Worm (Caenorhabditis elegans) whole organism, mixed stage, embryonic: Measurements from ENCODE around the gene srx-105.

Experiments used
- M03D4.4 ChIP-seq: sonication (generic microtip); optimal IDR thresholded peaks from 2 replicates; lab custom pipeline; 2017; ENCODE audit warnings: mild to moderate bottlenecking, missing genetic modification characterization, missing compliant biosample characterization
- blmp-1 ChIP-seq: fragments of 150-350 bp; optimal IDR thresholded peaks from 2 replicates; lab custom pipeline; 2014; ENCODE audit warnings: missing biosample characterization, missing genetic modification characterization
- ceh-43 ChIP-seq: fragments of 200-800 bp; sonication (Bioruptor generic); optimal IDR thresholded peaks from 2 replicates; lab custom pipeline; 2018; ENCODE audit warnings: mild to moderate bottlenecking, missing genetic modification characterization, moderate library complexity, missing compliant biosample characterization
- ceh-83 ChIP-seq: fragments of 200-800 bp; sonication (Bioruptor generic); optimal IDR thresholded peaks from 2 replicates; lab custom pipeline; 2018; ENCODE audit warnings: mild to moderate bottlenecking, missing genetic modification characterization, missing compliant biosample characterization
- ces-1 ChIP-seq: fragments of 150-350 bp; optimal IDR thresholded peaks from 2 replicates; lab custom pipeline; 2014; ENCODE audit warnings: missing biosample characterization, missing genetic modification reagents, missing genetic modification characterization
- cnd-1 ChIP-seq: fragments of 200-800 bp; sonication (Bioruptor generic); optimal IDR thresholded peaks from 2 replicates; lab custom pipeline; 2018; ENCODE audit warnings: mild to moderate bottlenecking, missing genetic modification characterization, missing compliant biosample characterization
- drap-1 ChIP-seq: fragments of 200-800 bp; sonication (Bioruptor generic); optimal IDR thresholded peaks from 3 replicates; lab custom pipeline; 2018; ENCODE audit warnings: mild to moderate bottlenecking, missing genetic modification characterization, missing compliant biosample characterization
- elt-1 ChIP-seq: sonication (generic microtip); optimal IDR thresholded peaks from 2 replicates; lab custom pipeline; 2017; ENCODE audit warnings: missing genetic modification characterization, mild to moderate bottlenecking, missing compliant biosample characterization, antibody characterized with exemption, moderate library complexity, borderline replicate concordance; ENCODE audit not compliant: insufficient read depth
- elt-3 ChIP-seq: fragments of 150-350 bp; optimal IDR thresholded peaks from 2 replicates; lab custom pipeline; 2014; ENCODE audit warnings: missing biosample characterization, missing genetic modification characterization
- ham-2 ChIP-seq: fragments of 200-800 bp; sonication (Bioruptor generic); optimal IDR thresholded peaks from 2 replicates; lab custom pipeline; 2018; ENCODE audit warnings: mild to moderate bottlenecking, missing genetic modification characterization, missing compliant biosample characterization
- lin-13 ChIP-seq: fragments of 150-350 bp; optimal IDR thresholded peaks from 2 replicates; lab custom pipeline; 2014; ENCODE audit warnings: missing biosample characterization, missing genetic modification characterization
- lin-32 ChIP-seq: fragments of 200-800 bp; sonication (Bioruptor generic); optimal IDR thresholded peaks from 2 replicates; lab custom pipeline; 2018; ENCODE audit warnings: mild to moderate bottlenecking, missing genetic modification characterization, missing compliant biosample characterization
- mab-5 ChIP-seq: fragments of 150-350 bp; optimal IDR thresholded peaks from 2 replicates; lab custom pipeline; 2014; ENCODE audit warnings: missing biosample characterization, missing genetic modification characterization
- mep-1 ChIP-seq: fragments of 150-350 bp; optimal IDR thresholded peaks from 2 replicates; lab custom pipeline; 2017; ENCODE audit warnings: missing biosample characterization, missing genetic modification reagents, missing genetic modification characterization, inconsistent platforms
- mls-2 ChIP-seq: sonication (generic microtip); optimal IDR thresholded peaks from 2 replicates; lab custom pipeline; 2016; ENCODE audit warnings: mild to moderate bottlenecking, missing genetic modification characterization, moderate library complexity, missing compliant biosample characterization
- nhr-12 ChIP-seq: fragments of 150-350 bp; optimal IDR thresholded peaks from 2 replicates; lab custom pipeline; 2014; ENCODE audit warnings: missing biosample characterization, missing genetic modification characterization
- nhr-2 ChIP-seq: fragments of 150-350 bp; optimal IDR thresholded peaks from 2 replicates; lab custom pipeline; 2014; ENCODE audit warnings: missing biosample characterization, missing genetic modification characterization
- nhr-237 ChIP-seq: fragments of 150-350 bp; optimal IDR thresholded peaks from 2 replicates; lab custom pipeline; 2014; ENCODE audit warnings: missing biosample characterization, missing genetic modification characterization
- nhr-28 ChIP-seq: fragments of 150-350 bp; optimal IDR thresholded peaks from 2 replicates; lab custom pipeline; 2014; ENCODE audit warnings: missing biosample characterization, missing genetic modification characterization
- pha-4 ChIP-seq: fragments of 150-350 bp; optimal IDR thresholded peaks from 2 replicates; lab custom pipeline; 2018; ENCODE audit warnings: missing biosample characterization, missing genetic modification reagents, missing genetic modification characterization
- sem-2 ChIP-seq: fragments of 200-800 bp; sonication (Bioruptor generic); optimal IDR thresholded peaks from 2 replicates; lab custom pipeline; 2018; ENCODE audit warnings: mild to moderate bottlenecking, missing genetic modification characterization, missing compliant biosample characterization
- sptf-1 ChIP-seq: sonication (generic microtip); optimal IDR thresholded peaks from 2 replicates; lab custom pipeline; 2017; ENCODE audit warnings: mild to moderate bottlenecking, missing genetic modification characterization, moderate library complexity, missing compliant biosample characterization
- unc-120 ChIP-seq: sonication (generic microtip); optimal IDR thresholded peaks from 2 replicates; lab custom pipeline; 2017; ENCODE audit warnings: missing genetic modification characterization, missing compliant biosample characterization; ENCODE audit not compliant: poor library complexity, severe bottlenecking
- unc-39 ChIP-seq: fragments of 150-350 bp; optimal IDR thresholded peaks from 2 replicates; lab custom pipeline; 2014; ENCODE audit warnings: missing biosample characterization, missing genetic modification characterization
- zip-8 ChIP-seq: fragments of 150-350 bp; optimal IDR thresholded peaks from 2 replicates; lab custom pipeline; 2014; ENCODE audit warnings: missing biosample characterization, missing genetic modification characterization
- ztf-11 ChIP-seq: fragments of 150-350 bp; optimal IDR thresholded peaks from 2 replicates; lab custom pipeline; 2014; ENCODE audit warnings: missing biosample characterization, missing genetic modification characterization

The srx-105 gene

DNA sequence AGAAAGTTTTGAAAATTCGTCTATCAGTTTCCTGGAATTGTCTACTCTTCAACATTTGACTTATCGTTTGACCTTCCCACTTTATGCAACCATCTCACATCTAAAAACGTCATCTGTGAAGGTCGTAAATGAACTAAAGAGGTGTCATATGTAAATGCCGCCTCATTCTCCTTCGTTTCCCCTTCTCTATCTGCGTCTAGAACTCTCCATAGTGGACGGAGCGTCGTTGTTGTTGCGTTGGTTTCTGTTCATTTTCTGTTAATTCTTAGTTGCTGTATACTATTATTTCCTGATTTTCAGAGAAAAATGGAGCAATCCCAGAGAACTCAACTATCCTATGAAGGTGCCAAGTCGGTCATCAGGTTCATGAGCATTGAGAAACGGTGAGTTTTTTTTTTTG, 15.8 kb upstream of the srx-105 start, which contains the start of gene fbxc-52:
fbxc-52 (plus strand) TSS at position 301 of the 400 bp plus-strand sequence.
- no peak for TF ChIP-seq sem-2 (GFP tag; lab: Kevin White, UChicago)
- no peak for TF ChIP-seq mep-1 (tag; lab: Kevin White, UChicago)
- TF ChIP-seq mls-2 (tag; lab: Kevin White, UChicago): no peak
- TF ChIP-seq mab-5 (tag; lab: Kevin White, UChicago): no peak
- TF ChIP-seq unc-39: no peak
- no peak for TF ChIP-seq nhr-2 (tag; lab: Kevin White, UChicago)
- TF ChIP-seq lin-13 (tag; lab: Kevin White, UChicago): no peak

DNA sequence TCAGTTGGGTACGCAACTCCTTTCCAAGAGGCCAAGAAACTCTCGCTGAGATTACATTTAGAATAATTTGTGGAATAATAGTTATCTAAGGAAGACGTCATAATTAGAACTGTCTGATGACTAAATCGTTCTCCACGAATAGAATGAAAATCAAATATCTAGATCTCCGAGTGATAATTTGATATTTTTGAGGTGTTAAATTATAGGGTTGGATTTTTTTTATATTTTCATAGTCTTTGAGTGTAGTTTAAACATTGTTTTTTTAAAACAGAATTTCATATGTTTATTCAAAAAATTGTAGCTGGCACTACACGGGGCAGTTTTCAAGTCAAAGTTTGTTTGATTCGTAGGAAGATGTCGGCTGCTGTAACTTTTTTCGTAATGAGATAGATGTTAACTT, 15.2 kb upstream of the srx-105 start, which contains the start of gene srh-99:
srh-99 (minus strand) TSS at position 101 of the 400 bp plus-strand sequence.
- TF ChIP-seq zip-8: no peak
- no peak for TF ChIP-seq unc-120
- TF ChIP-seq nhr-28 (tag; lab: Kevin White, UChicago): no peak
- no peak for TF ChIP-seq sem-2 (GFP tag; lab: Kevin White, UChicago)
- TF ChIP-seq sptf-1 (tag; lab: Kevin White, UChicago): no peak
- TF ChIP-seq ces-1 (GFP tag; lab: Kevin White, UChicago): no peak
- no peak for TF ChIP-seq pha-4 (tag; lab: Kevin White, UChicago)
- TF ChIP-seq cnd-1 (tag; lab: Kevin White, UChicago): no peak
- no peak for TF ChIP-seq drap-1

- TF ChIP-seq lin-32 (GFP tag; lab: Kevin White, UChicago) (no peak), sem-2 (GFP tag; lab: Kevin White, UChicago) (no peak), ceh-83 (GFP tag; lab: Kevin White, UChicago) (no peak), nhr-237 (tag; lab: Kevin White, UChicago) (no peak)
Observed at ce11 chrII:3714595-3714994, 13.4 kb upstream of the srx-105 start, which contains the start of gene srh-100. srh-100 (minus strand) TSS chrII:3714695.

DNA sequence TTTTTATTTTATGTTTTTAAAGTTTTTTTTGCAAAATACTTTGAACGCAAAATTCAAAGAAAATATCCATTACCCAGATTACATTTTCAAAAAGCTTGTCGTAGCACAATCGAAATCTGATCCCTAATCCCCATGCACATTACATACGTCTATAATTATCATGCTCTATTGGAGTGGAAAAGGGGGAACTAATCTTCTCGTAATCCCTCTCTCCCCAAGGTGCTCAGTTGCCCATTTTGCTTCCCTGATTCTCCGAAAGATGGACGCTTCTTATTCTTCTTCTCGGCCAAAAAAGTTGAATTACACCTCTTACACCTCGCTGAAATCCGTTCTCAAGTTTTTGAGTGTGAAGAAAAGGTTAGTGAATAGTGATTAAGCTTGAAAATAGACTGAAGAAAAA, 9.8 kb upstream of the srx-105 start, which contains the start of gene fbxc-53:
fbxc-53 (plus strand) TSS at position 245 of the 400 bp plus-strand sequence.
- TF ChIP-seq M03D4.4 (no peak), nhr-12 (no peak), nhr-28 (tag; lab: Kevin White, UChicago) (no peak), elt-3 (tag; lab: Kevin White, UChicago) (no peak), mls-2 (tag; lab: Kevin White, UChicago) (no peak), cnd-1 (tag; lab: Kevin White, UChicago) (no peak), unc-39 (no peak), ces-1 (GFP tag; lab: Kevin White, UChicago) (no peak)

DNA sequence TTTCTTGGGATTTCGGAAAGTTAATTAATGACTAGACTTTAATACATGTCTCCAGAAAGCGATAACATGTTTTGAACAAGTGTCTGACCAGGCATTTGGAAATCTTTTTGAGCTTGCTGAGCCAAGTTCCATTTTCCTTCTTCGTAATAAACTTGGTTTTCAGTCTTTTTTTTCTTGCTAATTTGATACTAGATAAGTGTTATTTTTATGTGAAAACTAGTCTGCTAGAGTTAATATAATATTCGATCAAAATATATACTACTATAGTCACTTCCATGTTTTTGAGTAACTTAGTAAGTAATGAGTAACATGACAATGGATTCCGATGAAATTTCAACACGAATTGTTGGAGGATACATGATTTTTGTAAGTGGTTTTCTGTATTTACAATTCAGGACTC, 8.1 kb upstream of the srx-105 start, which contains the start of gene srx-110:
srx-110 (plus strand) TSS at position 301 of the 400 bp plus-strand sequence.
- no peak for TF ChIP-seq blmp-1

DNA sequence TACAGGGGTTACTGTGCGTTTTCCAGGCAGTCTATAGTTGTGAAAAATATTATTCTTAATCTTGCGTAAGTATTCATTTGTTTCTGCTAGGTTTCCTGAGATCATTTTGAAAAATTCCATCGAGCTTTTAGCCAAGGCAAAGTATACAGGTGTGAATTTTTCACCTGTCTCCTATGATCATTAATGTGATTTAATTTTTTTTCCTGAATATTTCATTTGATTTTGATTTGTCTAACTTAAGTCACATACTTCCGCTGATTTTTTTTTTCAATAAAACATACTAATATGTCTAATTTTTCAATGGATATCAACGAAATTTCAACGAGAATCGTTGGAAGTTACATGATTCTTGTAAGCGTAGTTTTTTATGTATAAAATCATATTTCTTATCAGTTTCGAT, 4.1 kb upstream of the srx-105 start, which contains the start of gene srx-108:
srx-108 (plus strand) TSS at position 301 of the 400 bp plus-strand sequence.
- TF ChIP-seq unc-120 (no peak), elt-1 (tag; lab: Kevin White, UChicago) (no peak), lin-32 (GFP tag; lab: Kevin White, UChicago) (no peak), ztf-11 (no peak), unc-39 (no peak), ceh-43 (GFP tag; lab: Kevin White, UChicago) (no peak), elt-3 (tag; lab: Kevin White, UChicago) (no peak), sptf-1 (tag; lab: Kevin White, UChicago) (no peak), M03D4.4 (no peak), ham-2 (no peak), nhr-2 (tag; lab: Kevin White, UChicago) (no peak), mep-1 (tag; lab: Kevin White, UChicago) (no peak)
- TF ChIP-seq, all 35 proteins: peak for 0

DNA sequence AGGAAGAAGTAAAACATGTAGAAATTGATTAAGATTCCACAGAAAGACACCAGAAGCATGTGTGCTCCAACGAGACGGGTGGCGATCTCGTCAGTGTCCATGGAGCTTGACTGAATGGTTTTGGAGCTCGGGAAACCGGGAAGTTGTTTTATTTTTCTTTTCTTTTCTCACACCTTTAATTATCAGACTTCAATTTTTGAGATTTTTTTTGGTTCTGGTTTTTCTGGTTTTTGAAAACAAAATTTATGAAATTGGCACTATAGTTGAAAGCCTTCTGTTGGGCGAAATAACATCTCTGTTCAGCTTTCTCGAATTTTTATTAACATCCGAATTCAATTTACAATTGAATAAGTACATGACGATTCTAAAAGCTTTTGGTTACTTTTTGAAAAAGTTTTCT, 1.6 kb downstream of the srx-105 start, which contains the start of gene srx-104:
srx-104 (minus strand) TSS at position 101 of the 400 bp plus-strand sequence.
- TF ChIP-seq unc-39 (no peak), ceh-83 (GFP tag; lab: Kevin White, UChicago) (no peak), nhr-237 (tag; lab: Kevin White, UChicago) (no peak)
